Worm (Caenorhabditis elegans): ENCODE results near the gene C33B4.5.

Gene C33B4.5

DNA sequence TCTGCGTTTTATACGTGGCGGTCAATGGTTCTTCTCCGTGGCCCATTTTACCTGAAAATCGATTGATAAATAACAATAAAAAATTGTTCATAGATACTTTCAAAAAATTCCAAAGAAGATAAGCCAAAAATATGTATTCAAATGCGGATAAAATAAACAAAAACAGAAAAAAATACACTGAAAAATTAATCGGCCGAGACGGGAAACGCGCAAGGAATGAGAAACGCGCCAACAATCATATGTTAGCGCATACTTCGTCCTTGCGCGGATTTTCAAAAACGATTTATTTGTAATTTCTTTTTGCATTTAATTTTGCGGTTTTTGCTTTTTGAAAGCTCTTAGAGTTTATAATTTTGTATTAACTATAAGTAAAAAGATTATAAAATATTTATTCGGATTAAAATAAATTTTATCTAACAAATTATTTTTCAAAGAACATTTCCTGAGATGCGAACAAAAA, 37.5 kb upstream of the C33B4.5 start, which contains the start of gene nduf-11 (continued):
- TF ChIP-seq dpff-1 (tag; optimal IDR thresholded peaks at IDR 0.05), result no peak
- peak; percentile 96 for TF ChIP-seq lin-54 (GFP tag; optimal IDR thresholded peaks at IDR 0.05)
- no peak for TF ChIP-seq nhr-120 (GFP tag; IDR thresholded peaks at IDR 0.05)
- TF ChIP-seq chd-7 (tag; optimal IDR thresholded peaks at IDR 0.05), result no peak
- TF ChIP-seq rcor-1 (GFP tag; IDR thresholded peaks at IDR 0.05), result peak; percentile 51
- no peak for TF ChIP-seq B0261.1 (tag; optimal IDR thresholded peaks at IDR 0.05)
- TF ChIP-seq aptf-2 (GFP tag; conservative IDR thresholded peaks at IDR 0.05), result no peak
- no peak for TF ChIP-seq somi-1 (GFP tag; optimal IDR thresholded peaks at IDR 0.05)
- no peak for TF ChIP-seq ztf-25 (GFP tag; IDR thresholded peaks at IDR 0.05)
- TF ChIP-seq hmg-20 (GFP tag; IDR thresholded peaks at IDR 0.05), result 0 out of 2 replicates have a peak, but pooled peaks have one; percentile 31
- TF ChIP-seq rpc-1 (optimal IDR thresholded peaks at IDR 0.05), result no peak
- no peak for TF ChIP-seq rpc-1 (tag; optimal IDR thresholded peaks at IDR 0.05)
- TF ChIP-seq ceh-40 (GFP tag; IDR thresholded peaks at IDR 0.05), result no peak
- no peak for TF ChIP-seq sptf-2 (GFP tag; optimal IDR thresholded peaks at IDR 0.05)
- peak; percentile 30 for TF ChIP-seq madf-10 (tag; optimal IDR thresholded peaks at IDR 0.05)
- peak; percentile 74 for TF ChIP-seq F23B12.7 (tag; optimal IDR thresholded peaks at IDR 0.05; ENCODE audit: insufficient read depth)
- no peak for TF ChIP-seq mel-28 (tag; optimal IDR thresholded peaks at IDR 0.05; ENCODE audit: borderline replicate concordance)
- 0 out of 2 replicates have a peak, but pooled peaks have one; percentile 57 for TF ChIP-seq Y56A3A.18 (GFP tag; IDR thresholded peaks at IDR 0.05)
- no peak for TF ChIP-seq unc-130 (GFP tag; optimal IDR thresholded peaks at IDR 0.05)
- TF ChIP-seq ekl-4 (GFP tag; IDR thresholded peaks at IDR 0.05), result no peak
- TF ChIP-seq sea-2 (GFP tag; IDR thresholded peaks at IDR 0.05), result no peak
- TF ChIP-seq ccch-3 (GFP tag; optimal IDR thresholded peaks at IDR 0.05), result no peak
- peak; percentile 53 for TF ChIP-seq hmg-1.2 (GFP tag; IDR thresholded peaks at IDR 0.05)
- TF ChIP-seq B0019.2 (GFP tag; conservative IDR thresholded peaks at IDR 0.05), result no peak
- 0 out of 2 replicates have a peak, but pooled peaks have one; percentile 10 for TF ChIP-seq lin-26 (GFP tag; IDR thresholded peaks at IDR 0.05)
- peak; percentile 32 for TF ChIP-seq nhr-80 (tag; optimal IDR thresholded peaks at IDR 0.05)
- TF ChIP-seq K11D2.4 (GFP tag; IDR thresholded peaks at IDR 0.05), result 0 out of 2 replicates have a peak, but pooled peaks have one; percentile 44
- peak; percentile 84 for TF ChIP-seq efl-1 (GFP tag; optimal IDR thresholded peaks at IDR 0.05)
- peak; percentile 75 for TF ChIP-seq lin-40 (tag; optimal IDR thresholded peaks at IDR 0.05)
- no peak for TF ChIP-seq T26A5.8 (tag; optimal IDR thresholded peaks at IDR 0.05)
- TF ChIP-seq hlh-12 (tag; optimal IDR thresholded peaks at IDR 0.05), result no peak
- no peak for TF ChIP-seq let-526 (GFP tag; IDR thresholded peaks at IDR 0.05)

DNA sequence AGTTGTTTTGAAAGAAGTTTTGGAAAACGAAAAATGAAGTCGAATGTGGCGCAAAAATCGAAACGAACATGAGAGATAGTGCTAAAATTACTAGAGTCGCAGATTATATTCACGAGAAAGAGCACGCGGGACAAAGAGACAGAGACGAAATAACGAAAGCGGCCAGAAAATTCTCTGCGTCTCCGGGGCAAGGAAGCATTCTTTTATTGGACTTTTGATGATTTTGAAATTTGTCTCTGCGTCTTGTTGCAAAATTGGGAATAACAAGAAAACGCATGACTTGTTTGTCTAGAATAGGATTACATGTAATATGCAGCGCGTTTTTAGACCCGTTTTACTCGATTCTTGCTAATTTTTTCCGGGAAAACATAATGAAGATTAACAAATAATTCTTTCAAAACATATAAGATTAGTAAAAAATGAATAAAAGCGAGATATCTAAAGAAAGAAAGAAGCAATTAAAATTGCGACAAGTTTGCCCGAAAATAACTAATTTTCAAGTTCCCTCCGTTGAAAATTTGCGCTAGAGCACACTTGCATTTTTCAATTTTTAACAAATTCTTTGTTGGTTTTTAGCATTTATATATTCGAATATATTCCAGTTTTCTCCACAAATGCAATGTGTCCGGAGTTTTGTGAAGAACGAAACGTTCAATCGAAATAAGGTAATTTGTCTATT, 35.1 kb upstream of the C33B4.5 start, which contains the start of the genes B0491.6 and pigm-1:
B0491.6 (minus strand) TSS at position 466 of the 679 bp plus-strand sequence.
pigm-1 (plus strand) TSS at position 568 of the 679 bp plus-strand sequence.
- TF ChIP-seq attf-5 (GFP tag; optimal IDR thresholded peaks at IDR 0.05) (peak; percentile 90), nhr-80 (tag; optimal IDR thresholded peaks at IDR 0.05) (peak; percentile 42), hmg-20 (GFP tag; IDR thresholded peaks at IDR 0.05) (no peak), ztf-3 (GFP tag; optimal IDR thresholded peaks at IDR 0.05) (no peak), madf-10 (tag; optimal IDR thresholded peaks at IDR 0.05) (peak; percentile 6), ZK185.1 (tag; optimal IDR thresholded peaks at IDR 0.05; ENCODE audit: poor library complexity, severe bottlenecking) (peak; percentile 22), efl-1 (GFP tag; optimal IDR thresholded peaks at IDR 0.05) (peak; percentile 72), ceh-27 (GFP tag; optimal IDR thresholded peaks at IDR 0.05) (peak; percentile 16), ztf-18 (tag; optimal IDR thresholded peaks at IDR 0.05) (peak; percentile 77), lin-54 (GFP tag; optimal IDR thresholded peaks at IDR 0.05) (peak; percentile 62), rpc-1 (optimal IDR thresholded peaks at IDR 0.05) (no peak), rpc-1 (tag; optimal IDR thresholded peaks at IDR 0.05) (no peak), hsf-1 (GFP tag; IDR thresholded peaks at IDR 0.05) (0 out of 2 replicates have a peak, but pooled peaks have one; percentile 39), lin-35 (GFP tag; optimal IDR thresholded peaks at IDR 0.05) (peak in 2 of 3 experiments; percentile 38 to 63), B0261.1 (tag; optimal IDR thresholded peaks at IDR 0.05) (no peak), zim-3 (tag; optimal IDR thresholded peaks at IDR 0.05) (no peak), F23B12.7 (tag; optimal IDR thresholded peaks at IDR 0.05; ENCODE audit: insufficient read depth) (no peak), madf-6 (GFP tag; IDR thresholded peaks at IDR 0.05) (peak; percentile 12; the same call in 1 of the 2 replicates), lir-1 (GFP tag; conservative IDR thresholded peaks at IDR 0.05) (0 out of 2 replicates have a peak, but pooled peaks have one; percentile 10), lsl-1 (GFP tag; optimal IDR thresholded peaks at IDR 0.05) (no peak), lin-40 (tag; optimal IDR thresholded peaks at IDR 0.05) (peak; percentile 64), K12H6.12 (tag; optimal IDR thresholded peaks at IDR 0.05) (peak; percentile 70), egl-44 (GFP tag; IDR thresholded peaks at IDR 0.05) (0 out of 2 replicates have a peak, but pooled peaks have one; percentile 15), mcd-1 (GFP tag; IDR thresholded peaks at IDR 0.05) (peak; percentile 61; the same call in 1 of the 2 replicates)

Measured in whole organism, young adult.